Fruit fly (Drosophila melanogaster): ENCODE measurements around the gene CG7024.

The CG7024 gene

dm6 chrX:4684444-4684924, 20.6 kb upstream of the CG7024 start (continued):
- TF ChIP-seq Gsc (GFP tag; IDR thresholded peaks at IDR 0.05) (peak; percentile 56; the same call in 1 of the 2 replicates), CG15696 (tag; optimal IDR thresholded peaks at IDR 0.05) (peak; percentile 61), CG11456 (GFP tag; IDR thresholded peaks at IDR 0.05) (peak; percentile 93), pros (GFP tag; optimal IDR thresholded peaks at IDR 0.05) (peak; percentile 83), CG10959 (GFP tag; IDR thresholded peaks at IDR 0.05) (peak; percentile 76), Nf-YA (GFP tag; IDR thresholded peaks at IDR 0.05) (peak; percentile 76; the same call in 1 of the 2 replicates), Lim3 (GFP tag; IDR thresholded peaks at IDR 0.05) (peak; percentile 66), Elba2 (GFP tag; optimal IDR thresholded peaks at IDR 0.05) (peak; percentile 89), CG15601 (tag; optimal IDR thresholded peaks at IDR 0.05) (peak; percentile 52), Dbx (GFP tag; IDR thresholded peaks at IDR 0.05) (peak; percentile 93), CG10462 (GFP tag; optimal IDR thresholded peaks at IDR 0.05) (peak; percentile 60), Fer2 (tag; optimal IDR thresholded peaks at IDR 0.05) (peak; percentile 74), E2f1 (GFP tag; IDR thresholded peaks at IDR 0.05) (peak; percentile 87), CG14014 (GFP tag; IDR thresholded peaks at IDR 0.05) (peak; percentile 94), CG6175 (GFP tag; IDR thresholded peaks at IDR 0.05) (peak; percentile 87), CG6813 (GFP tag; optimal IDR thresholded peaks at IDR 0.05) (peak; percentile 56), Med (GFP tag) (peak; percentile 98), CG8924 (tag; optimal IDR thresholded peaks at IDR 0.05) (peak; percentile 80), CG18476 (GFP tag; optimal IDR thresholded peaks at IDR 0.05) (no peak), Fer3 (tag; optimal IDR thresholded peaks at IDR 0.05) (peak; percentile 83), CG2712 (tag; optimal IDR thresholded peaks at IDR 0.05) (peak; percentile 75), Lhr (GFP tag; optimal IDR thresholded peaks at IDR 0.05) (peak; percentile 76), CG17359 (tag; optimal IDR thresholded peaks at IDR 0.05) (peak; percentile 74), odd (GFP tag; optimal IDR thresholded peaks at IDR 0.05) (no peak), kay (GFP tag; optimal IDR thresholded peaks at IDR 0.05) (peak; percentile 98), Oaz (GFP tag; IDR thresholded peaks at IDR 0.05) (peak; percentile 84), CG4854 (GFP tag; optimal IDR thresholded peaks at IDR 0.05) (peak; percentile 45), h (optimal IDR thresholded peaks at IDR 0.05) (no peak), tna (GFP tag; IDR thresholded peaks at IDR 0.05; ENCODE audit: partially characterized antibody) (peak; percentile 82), ara (GFP tag; IDR thresholded peaks at IDR 0.05) (peak; percentile 64), disco-r (GFP tag; optimal IDR thresholded peaks at IDR 0.05) (no peak), Spps (tag; optimal IDR thresholded peaks at IDR 0.05) (peak; percentile 11), zfh1 (GFP tag; IDR thresholded peaks at IDR 0.05) (peak; percentile 91), CG2129 (GFP tag; IDR thresholded peaks at IDR 0.05; ENCODE audit: partially characterized antibody) (peak; percentile 75), Sin3A (optimal IDR thresholded peaks at IDR 0.05) (peak; percentile 76), CG4707 (GFP tag; optimal IDR thresholded peaks at IDR 0.05) (no peak), GATAe (GFP tag; conservative IDR thresholded peaks at IDR 0.05) (peak; percentile 72; the same call in 1 of the 2 replicates), Ptx1 (GFP tag; IDR thresholded peaks at IDR 0.05) (peak; percentile 90), ttk (GFP tag; IDR thresholded peaks at IDR 0.05) (peak; percentile 82), CG6854 (GFP tag; optimal IDR thresholded peaks at IDR 0.05) (peak; percentile 48), CG13775 (GFP tag; optimal IDR thresholded peaks at IDR 0.05) (peak; percentile 76), CG14050 (GFP tag; IDR thresholded peaks at IDR 0.05) (peak; percentile 88), CoRest (tag; optimal IDR thresholded peaks at IDR 0.05) (peak; percentile 91), bbx (GFP tag; IDR thresholded peaks at IDR 0.05; ENCODE audit: partially characterized antibody) (peak; percentile 82), CG2202 (tag; optimal IDR thresholded peaks at IDR 0.05) (no peak), Max (GFP tag; optimal IDR thresholded peaks at IDR 0.05) (peak; percentile 39), CG3281 (GFP tag; optimal IDR thresholded peaks at IDR 0.05) (peak; percentile 76), Dp (GFP tag; optimal IDR thresholded peaks at IDR 0.05) (peak; percentile 46), aop (GFP tag; IDR thresholded peaks at IDR 0.05) (peak; percentile 69), CG5953 (GFP tag; IDR thresholded peaks at IDR 0.05) (peak; percentile 76), CG4617 (GFP tag; optimal IDR thresholded peaks at IDR 0.05; ENCODE audit: borderline replicate concordance) (peak; percentile 78)

All from whole organism, embryonic.